Worm (Caenorhabditis elegans) whole organism, early embryonic: ENCODE results near the gene F08G12.5.

Experiments used
- aly-1 ChIP-seq: sonication (generic microtip); optimal IDR thresholded peaks from 2 replicates; lab custom pipeline; 2016; ENCODE audit warnings: missing genetic modification characterization, missing compliant biosample characterization
- ets-7 ChIP-seq: sonication (generic microtip); optimal IDR thresholded peaks from 2 replicates; lab custom pipeline; 2016; ENCODE audit warnings: missing genotype, missing genetic modification characterization, missing compliant biosample characterization
- flt-1 ChIP-seq: fragments of 200-800 bp; sonication (Bioruptor generic); IDR thresholded peaks from 2 replicates; pipeline ENCODE4 v1.3.6; 2022; ENCODE audit warnings: missing genetic modification characterization, missing compliant biosample characterization
- hmbx-1 ChIP-seq: sonication (generic microtip); optimal IDR thresholded peaks from 2 replicates; lab custom pipeline; 2016; ENCODE audit warnings: mild to moderate bottlenecking, missing genetic modification characterization, missing compliant biosample characterization
- sea-1 ChIP-seq: fragments of 200-800 bp; sonication (Bioruptor generic); conservative IDR thresholded peaks from 2 replicates; pipeline ENCODE4 v1.3.6; 2022; ENCODE audit warnings: missing genetic modification characterization, missing compliant biosample characterization
- tbx-11 ChIP-seq: fragments of 200-800 bp; sonication (Bioruptor generic); IDR thresholded peaks from 2 replicates; pipeline ENCODE4 v1.3.6; 2022; ENCODE audit warnings: missing genetic modification characterization, missing compliant biosample characterization
- tra-4 ChIP-seq: sonication (generic microtip); optimal IDR thresholded peaks from 2 replicates; lab custom pipeline; 2017; ENCODE audit warnings: missing genetic modification characterization, missing compliant biosample characterization

- TF ChIP-seq tbx-11 (GFP tag; lab: Robert Waterston, UW) (no peak), sea-1 (GFP tag; lab: Robert Waterston, UW) (no peak), tra-4 (tag; lab: Kevin White, UChicago) (no peak), aly-1 (tag; lab: Kevin White, UChicago) (peak; percentile 60), flt-1 (no peak), hmbx-1 (tag; lab: Kevin White, UChicago) (no peak), ets-7 (tag; lab: Kevin White, UChicago) (no peak)
These were observed 29.4 kb upstream of the F08G12.5 start, which contains the start of gene aco-1 for ce11 chrX:11339375-11339924.
